Fruit fly (Drosophila melanogaster): Measurements from ENCODE around the gene CG10347.

The CG10347 gene

DNA sequence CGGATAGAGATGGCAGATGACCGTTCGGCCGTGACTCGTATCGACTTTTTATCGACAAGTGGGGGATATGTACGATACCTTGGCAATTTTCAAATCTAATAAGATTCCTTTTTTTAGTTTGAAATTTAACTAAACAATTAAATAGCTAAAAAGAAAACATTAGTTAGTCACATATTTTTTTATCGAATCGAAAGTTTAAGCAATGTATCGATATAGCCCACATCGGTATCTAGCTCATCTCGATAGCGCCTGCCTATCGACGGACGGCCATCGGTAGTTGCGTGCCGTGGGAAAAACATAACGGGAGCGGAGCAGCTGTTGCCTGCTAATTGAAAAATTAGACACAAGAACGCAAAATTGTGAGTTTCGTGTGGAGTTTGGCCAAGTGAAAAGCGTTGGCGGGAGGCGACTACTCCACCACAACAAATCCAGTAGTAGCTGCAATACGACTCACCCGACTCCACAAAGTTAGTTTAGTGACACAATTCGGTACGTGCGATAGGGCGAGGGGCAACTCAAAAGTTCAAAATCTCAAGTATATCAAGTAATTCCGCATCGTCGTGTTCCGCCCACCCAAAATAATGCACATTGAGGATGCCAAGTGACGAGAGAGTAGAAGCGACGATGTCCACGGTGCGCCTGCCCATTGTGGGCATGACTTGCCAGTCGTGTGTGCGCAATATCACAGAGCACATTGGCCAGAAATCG is at the start of gene CG10347, which contains the start of gene ATP7 (continued):
- TF ChIP-seq esn (GFP tag; optimal IDR thresholded peaks at IDR 0.05) (peak; percentile 50), CG8119 (GFP tag; IDR thresholded peaks at IDR 0.05) (peak; percentile 17; the same call in 1 of the 3 replicates), CG6854 (GFP tag; optimal IDR thresholded peaks at IDR 0.05) (peak; percentile 23), Hr39 (GFP tag; optimal IDR thresholded peaks at IDR 0.05) (peak; percentile 8), Ets96B (tag; optimal IDR thresholded peaks at IDR 0.05) (no peak), net (GFP tag; optimal IDR thresholded peaks at IDR 0.05) (peak; percentile 7), Hr4 (GFP tag; optimal IDR thresholded peaks at IDR 0.05) (peak; percentile 15), CG3032 (tag; optimal IDR thresholded peaks at IDR 0.05) (peak; percentile 1), CG1621 (tag; optimal IDR thresholded peaks at IDR 0.05) (peak; percentile 16)

DNA sequence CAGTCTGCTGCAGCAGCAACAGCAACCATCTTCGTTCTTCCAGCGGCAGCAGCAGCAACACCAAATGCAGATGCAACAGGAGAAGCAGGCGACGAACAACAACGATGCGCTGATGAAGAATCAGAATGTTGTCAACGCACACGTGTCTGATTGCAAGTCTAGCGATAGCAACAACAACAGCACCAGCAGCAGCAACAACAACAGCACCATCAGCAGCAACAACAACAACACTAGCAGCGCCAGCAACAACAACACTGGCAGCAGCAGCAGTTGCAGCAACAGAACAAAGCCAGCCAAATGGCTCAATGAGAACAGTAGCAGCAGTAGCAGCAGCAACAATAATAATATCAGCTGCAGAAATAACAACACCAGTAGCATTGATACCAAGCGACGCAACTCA is 40.4 kb upstream of the CG10347 start:
- TF ChIP-seq fd59A (GFP tag; optimal IDR thresholded peaks at IDR 0.05) (no peak), Ets96B (tag; optimal IDR thresholded peaks at IDR 0.05) (no peak), CG3919 (GFP tag; optimal IDR thresholded peaks at IDR 0.05) (peak; percentile 14), ss (GFP tag; optimal IDR thresholded peaks at IDR 0.05) (no peak), CG6792 (GFP tag; optimal IDR thresholded peaks at IDR 0.05) (no peak)

DNA sequence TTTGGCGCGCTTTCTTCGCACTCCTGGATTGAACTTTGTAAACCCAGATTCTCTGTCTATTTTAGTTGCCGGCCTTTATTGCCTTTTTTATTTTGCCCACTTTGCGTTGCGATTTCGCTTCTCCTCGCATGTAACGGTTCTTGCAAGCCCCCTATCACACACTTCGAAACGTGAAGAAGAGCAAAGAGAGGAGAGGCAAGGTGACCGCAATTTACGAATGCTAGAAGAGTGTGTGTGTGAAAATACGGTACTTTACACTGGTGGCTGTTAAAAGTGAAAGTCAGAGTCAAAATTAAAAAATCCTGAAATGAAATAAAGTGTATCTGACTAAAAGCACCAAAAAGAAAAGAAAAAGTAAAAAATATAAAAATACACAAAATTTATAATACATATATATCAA is 39.5 kb upstream of the CG10347 start:
- TF ChIP-seq Ets96B (tag; optimal IDR thresholded peaks at IDR 0.05), result no peak
- no peak for TF ChIP-seq Sox15 (GFP tag; optimal IDR thresholded peaks at IDR 0.05)
- no peak for TF ChIP-seq CG6163 (GFP tag; IDR thresholded peaks at IDR 0.05)
- no peak for TF ChIP-seq lz (GFP tag; optimal IDR thresholded peaks at IDR 0.05)
- TF ChIP-seq dac (GFP tag; optimal IDR thresholded peaks at IDR 0.05), result no peak

DNA sequence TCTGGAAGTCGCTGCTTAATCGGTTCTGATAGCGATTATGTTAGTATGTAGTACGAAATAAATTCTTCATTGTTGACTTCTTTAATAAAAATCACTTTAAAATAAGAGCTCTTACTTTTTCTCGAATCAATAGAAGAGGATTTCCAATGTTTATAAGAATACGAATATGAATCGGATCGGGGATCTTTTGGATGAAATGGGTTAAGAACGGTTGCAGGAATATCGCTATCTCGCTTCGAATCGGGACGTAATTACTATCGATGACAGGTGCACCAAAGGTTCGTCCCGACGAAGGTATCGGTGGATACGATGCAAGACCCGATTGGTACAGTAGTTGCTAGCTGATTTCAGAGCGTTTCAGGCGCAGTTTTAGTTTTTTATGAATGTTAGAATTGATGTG is 38.9 kb upstream of the CG10347 start, which contains the start of gene wisp:
TSS of gene wisp (plus strand) at position 301 of the 400 bp plus-strand sequence.
- TF ChIP-seq Eip75B (GFP tag; optimal IDR thresholded peaks at IDR 0.05) (no peak), OdsH (GFP tag; optimal IDR thresholded peaks at IDR 0.05) (no peak), spab (GFP tag; optimal IDR thresholded peaks at IDR 0.05) (no peak), CG34406 (GFP tag; optimal IDR thresholded peaks at IDR 0.05) (no peak), CG6276 (GFP tag; optimal IDR thresholded peaks at IDR 0.05) (no peak), CG3919 (GFP tag; optimal IDR thresholded peaks at IDR 0.05) (no peak), CG8319 (GFP tag; optimal IDR thresholded peaks at IDR 0.05) (no peak), CG6792 (GFP tag; optimal IDR thresholded peaks at IDR 0.05) (no peak), topi (GFP tag; optimal IDR thresholded peaks at IDR 0.05) (no peak), Smox (GFP tag; optimal IDR thresholded peaks at IDR 0.05) (no peak), Sox102F (GFP tag; optimal IDR thresholded peaks at IDR 0.05) (no peak), CG11294 (GFP tag; IDR thresholded peaks at IDR 0.05) (no peak), vri (GFP tag; optimal IDR thresholded peaks at IDR 0.05) (no peak), Hr38 (GFP tag; optimal IDR thresholded peaks at IDR 0.05) (no peak), dsx (GFP tag; optimal IDR thresholded peaks at IDR 0.05; ENCODE audit: poor library complexity, severe bottlenecking) (no peak), Ets96B (tag; optimal IDR thresholded peaks at IDR 0.05) (no peak)

DNA sequence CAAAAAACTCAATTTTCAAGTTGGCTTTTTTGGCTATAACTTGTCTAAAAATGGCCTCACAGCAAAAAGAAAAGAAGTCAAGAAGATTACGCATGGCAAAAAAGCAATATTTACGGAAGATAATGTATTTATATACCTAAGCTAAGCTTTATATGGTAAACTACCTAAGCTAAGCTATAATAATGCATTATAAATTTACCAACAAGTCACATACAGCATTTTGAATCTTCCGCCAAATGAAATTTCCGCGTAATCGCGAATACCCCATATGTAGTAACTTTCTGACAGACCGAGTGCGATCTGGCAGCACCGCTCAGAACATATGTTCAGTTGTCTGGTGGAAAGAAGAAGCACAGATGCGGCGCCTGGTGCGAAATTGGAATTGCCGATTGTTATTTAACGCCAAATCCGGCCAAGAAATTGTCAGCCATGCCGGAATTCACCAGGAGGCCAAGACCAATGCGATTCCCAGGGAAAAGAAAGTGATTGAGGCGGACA is 37.0 kb upstream of the CG10347 start, which contains the start of gene sicily:
TSS of gene sicily (plus strand) at position 51 of the 498 bp plus-strand sequence.
- TF ChIP-seq OdsH (GFP tag; optimal IDR thresholded peaks at IDR 0.05) (no peak), CG16779 (tag; optimal IDR thresholded peaks at IDR 0.05) (no peak), CG1621 (tag; optimal IDR thresholded peaks at IDR 0.05) (peak; percentile 86), Eip93F (GFP tag; optimal IDR thresholded peaks at IDR 0.05) (no peak), Blimp-1 (GFP tag; optimal IDR thresholded peaks at IDR 0.05) (no peak), achi (GFP tag; optimal IDR thresholded peaks at IDR 0.05) (peak; percentile 96), Hr38 (GFP tag; optimal IDR thresholded peaks at IDR 0.05) (no peak)
